Worm (Caenorhabditis elegans) whole organism, L4/young adult: ENCODE data around the gene F28H7.7.

Source experiments
- W03F9.2 ChIP-seq: fragments of 150-350 bp; optimal IDR thresholded peaks from 2 replicates; lab custom pipeline; 2014; ENCODE audit warnings: missing biosample characterization, missing genetic modification characterization
- dao-5 ChIP-seq: sonication (generic microtip); optimal IDR thresholded peaks from 2 replicates; lab custom pipeline; 2016; ENCODE audit warnings: missing genotype, missing genetic modification characterization, moderate library complexity, missing compliant biosample characterization
- him-1 ChIP-seq: sonication (generic microtip); optimal IDR thresholded peaks from 2 replicates; lab custom pipeline; 2016; ENCODE audit warnings: missing genotype, missing genetic modification reagents, missing genetic modification characterization, missing compliant biosample characterization

F28H7.7 gene

DNA sequence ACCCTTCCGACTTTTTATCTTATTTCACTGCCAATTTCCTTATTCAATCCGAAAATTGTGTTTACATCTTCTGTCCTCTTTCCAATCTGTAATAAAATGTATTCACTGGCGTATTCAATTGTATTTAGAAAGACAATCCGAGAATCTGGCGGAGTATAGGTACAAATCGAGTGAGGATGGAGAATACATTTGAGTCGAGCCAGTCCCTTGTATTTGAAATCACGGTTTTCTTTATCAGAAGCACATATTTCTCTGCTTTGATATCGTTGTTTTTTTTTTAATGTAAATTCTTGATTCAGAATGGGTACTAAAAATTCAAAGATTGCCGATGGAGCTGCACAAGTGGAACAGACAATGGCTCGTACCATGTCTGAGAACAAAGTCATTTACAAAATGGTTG is 10.1 kb upstream of the F28H7.7 start, which contains the start of gene ocr-1:
TSS of gene ocr-1 (plus strand) at position 301 of the 400 bp plus-strand sequence.
- TF ChIP-seq W03F9.2 (tag; lab: Kevin White, UChicago): no peak
- TF ChIP-seq dao-5 (tag; lab: Kevin White, UChicago): no peak
- no peak for TF ChIP-seq him-1 (tag; lab: Kevin White, UChicago)

DNA sequence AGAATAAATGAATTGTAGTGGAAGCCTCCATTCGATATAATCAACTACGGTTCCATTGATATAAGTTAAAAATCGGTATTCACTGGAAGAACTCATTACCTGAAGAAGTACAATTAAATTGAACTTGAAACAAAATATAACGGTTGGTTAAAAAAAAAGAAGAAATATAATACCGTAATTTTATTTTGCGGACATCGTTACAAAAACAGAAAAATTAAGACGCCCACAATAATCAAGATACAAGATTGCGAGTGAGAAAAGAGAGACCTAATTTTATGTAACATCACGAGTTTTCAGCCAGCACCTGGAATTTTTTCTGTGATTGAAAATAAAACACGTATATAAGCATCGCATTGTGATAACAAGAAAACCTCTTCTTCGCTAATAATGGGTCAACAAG is 8.7 kb upstream of the F28H7.7 start, which contains the start of gene sre-6:
TSS of gene sre-6 (minus strand) at position 101 of the 400 bp plus-strand sequence.
- no peak for TF ChIP-seq him-1 (tag; lab: Kevin White, UChicago)

DNA sequence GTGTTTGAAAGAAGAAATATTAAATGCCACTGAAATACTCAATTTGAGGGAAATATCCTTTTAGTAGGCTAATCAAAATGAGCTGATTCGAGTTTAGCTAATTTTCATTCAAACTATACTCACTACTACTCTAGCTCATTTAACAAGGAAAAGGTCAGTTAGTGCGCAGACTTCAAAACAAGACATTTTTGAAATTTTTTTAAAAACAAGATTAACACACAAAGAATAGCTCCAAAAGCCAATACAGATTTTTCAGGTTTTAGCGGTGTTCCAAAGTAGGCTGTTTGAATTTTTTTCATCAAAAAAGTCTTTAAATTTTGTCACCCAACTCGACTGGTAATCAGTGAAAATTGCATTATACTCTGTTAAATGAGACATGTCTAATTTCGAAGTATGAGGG is 6.9 kb upstream of the F28H7.7 start:
- TF ChIP-seq dao-5 (tag; lab: Kevin White, UChicago) (no peak), W03F9.2 (tag; lab: Kevin White, UChicago) (no peak), him-1 (tag; lab: Kevin White, UChicago) (no peak)

DNA sequence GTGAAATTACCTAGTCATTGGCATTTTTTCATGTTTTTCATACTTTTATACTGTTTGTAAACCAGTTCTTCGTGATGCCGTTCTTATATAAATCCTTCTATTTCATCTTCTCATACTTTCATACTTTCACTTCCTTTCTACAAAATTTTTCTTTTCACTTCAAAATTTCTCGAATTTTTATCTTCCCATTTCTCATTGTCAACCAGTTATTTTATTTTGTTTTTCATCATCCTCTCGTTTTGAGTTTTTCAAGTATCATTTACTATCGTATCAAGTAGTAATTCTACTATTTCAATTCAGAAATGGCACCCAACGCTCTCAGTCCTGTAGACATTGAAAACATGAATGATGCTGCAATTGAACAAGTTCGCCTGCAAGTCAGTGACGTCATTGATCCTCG is 4.7 kb upstream of the F28H7.7 start, which contains the start of gene F28H7.8:
TSS of gene F28H7.8 (plus strand) at position 301 of the 400 bp plus-strand sequence.
- TF ChIP-seq dao-5 (tag; lab: Kevin White, UChicago) (no peak), him-1 (tag; lab: Kevin White, UChicago) (no peak), W03F9.2 (tag; lab: Kevin White, UChicago) (no peak)

DNA sequence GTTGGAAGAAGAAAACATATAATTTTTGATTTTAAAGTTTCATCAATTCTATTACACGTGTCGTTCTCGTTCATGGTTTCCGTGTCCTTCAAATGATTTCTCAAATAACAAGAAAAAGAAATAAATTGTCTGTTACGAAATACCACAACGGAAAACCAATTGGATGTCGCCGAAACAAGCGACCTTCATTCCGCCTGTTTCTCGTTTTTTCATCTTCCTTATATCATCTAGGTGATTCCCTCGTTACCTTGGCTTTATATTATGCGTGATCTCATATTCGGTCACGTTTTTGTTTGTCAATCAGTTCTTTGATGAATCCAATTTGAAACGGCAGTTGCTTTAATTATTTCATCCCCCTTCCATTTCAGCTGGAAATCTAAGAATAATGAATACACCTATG is 3.2 kb upstream of the F28H7.7 start:
- TF ChIP-seq him-1 (tag; lab: Kevin White, UChicago) (no peak), dao-5 (tag; lab: Kevin White, UChicago) (no peak), W03F9.2 (tag; lab: Kevin White, UChicago) (no peak)

DNA sequence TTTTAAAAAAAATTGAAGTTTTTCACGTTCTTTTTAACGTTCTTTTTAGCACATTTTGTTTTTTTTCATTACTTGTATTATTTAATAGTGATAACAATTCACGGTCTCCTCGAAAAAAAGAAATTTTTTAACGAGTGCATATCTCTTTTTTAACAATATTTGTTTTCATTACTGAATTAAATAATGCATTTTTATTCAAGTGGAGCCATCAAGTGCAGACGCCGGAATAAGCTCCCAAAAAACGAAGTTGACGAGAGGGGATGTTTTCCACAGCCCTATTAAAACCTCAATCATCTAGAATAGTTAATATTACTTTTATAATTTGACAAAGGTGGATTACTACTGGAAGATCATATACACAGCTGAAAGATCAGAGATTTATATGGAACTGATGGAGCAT is 2.7 kb upstream of the F28H7.7 start, which contains the start of gene irld-6:
TSS of gene irld-6 (minus strand) at position 101 of the 400 bp plus-strand sequence.
- TF ChIP-seq W03F9.2 (tag; lab: Kevin White, UChicago) (no peak), him-1 (tag; lab: Kevin White, UChicago) (no peak), dao-5 (tag; lab: Kevin White, UChicago) (no peak)

DNA sequence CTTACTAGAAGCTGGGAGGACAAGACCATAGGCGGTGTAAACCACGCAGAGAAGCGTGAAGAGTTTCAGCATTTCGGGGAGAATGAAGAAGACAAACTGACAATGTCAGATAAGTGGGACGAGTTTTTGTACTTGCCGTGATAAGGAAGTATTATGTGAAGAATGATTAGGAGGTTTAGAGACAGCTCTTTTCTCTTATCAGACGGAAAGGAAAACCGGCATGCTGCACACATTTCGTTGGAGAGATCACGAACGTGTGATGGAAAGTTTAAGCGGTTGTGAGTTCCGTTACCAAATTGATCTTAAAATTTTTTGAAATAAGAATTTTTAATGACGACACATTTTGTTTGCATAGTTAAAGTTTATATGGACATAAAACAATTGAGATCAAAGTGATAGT is 3.3 kb downstream of the F28H7.7 start, which contains the start of gene F28H7.3:
TSS of gene F28H7.3 (minus strand) at position 159 of the 400 bp plus-strand sequence.
- TF ChIP-seq dao-5 (tag; lab: Kevin White, UChicago) (no peak), him-1 (tag; lab: Kevin White, UChicago) (no peak), W03F9.2 (tag; lab: Kevin White, UChicago) (no peak)

DNA sequence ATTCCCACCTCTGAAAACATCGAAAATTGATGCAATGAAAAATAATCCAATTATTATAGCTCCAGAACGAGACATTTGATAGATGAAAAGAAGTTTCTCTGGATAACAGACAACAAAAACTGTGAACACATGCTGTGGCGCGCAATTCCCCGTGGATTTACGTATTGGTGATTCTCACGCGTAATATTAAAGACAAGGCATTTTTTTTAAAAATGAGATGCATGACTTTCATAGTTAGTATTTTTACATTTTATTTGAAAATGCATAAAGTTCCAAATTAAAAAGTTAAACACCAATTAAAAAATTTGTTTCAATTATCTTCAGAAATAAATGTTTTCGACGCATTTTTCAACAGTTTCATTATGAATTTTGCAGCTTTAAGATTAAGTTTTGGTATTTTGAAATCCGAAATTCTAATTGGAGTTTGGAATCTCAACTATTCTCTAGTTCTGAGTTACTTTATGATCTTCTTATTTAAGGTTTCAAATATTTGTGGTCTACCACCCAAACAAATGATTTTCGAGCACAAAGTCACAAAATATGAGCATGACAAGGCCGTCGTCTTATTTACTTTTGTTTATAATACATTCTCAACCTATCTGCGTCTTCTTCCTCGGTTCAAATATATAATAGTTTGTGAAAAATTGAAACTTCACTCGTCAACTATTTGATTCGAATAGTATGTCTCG is 6.5 kb downstream of the F28H7.7 start, which contains the start of the genes selt-1.2 and F28H7.2:
TSS of gene selt-1.2 (minus strand) at position 101 of the 689 bp plus-strand sequence.
TSS of gene F28H7.2 (plus strand) at position 639 of the 689 bp plus-strand sequence.
- no peak for TF ChIP-seq W03F9.2 (tag; lab: Kevin White, UChicago)
- no peak for TF ChIP-seq him-1 (tag; lab: Kevin White, UChicago)
- no peak for TF ChIP-seq dao-5 (tag; lab: Kevin White, UChicago)

DNA sequence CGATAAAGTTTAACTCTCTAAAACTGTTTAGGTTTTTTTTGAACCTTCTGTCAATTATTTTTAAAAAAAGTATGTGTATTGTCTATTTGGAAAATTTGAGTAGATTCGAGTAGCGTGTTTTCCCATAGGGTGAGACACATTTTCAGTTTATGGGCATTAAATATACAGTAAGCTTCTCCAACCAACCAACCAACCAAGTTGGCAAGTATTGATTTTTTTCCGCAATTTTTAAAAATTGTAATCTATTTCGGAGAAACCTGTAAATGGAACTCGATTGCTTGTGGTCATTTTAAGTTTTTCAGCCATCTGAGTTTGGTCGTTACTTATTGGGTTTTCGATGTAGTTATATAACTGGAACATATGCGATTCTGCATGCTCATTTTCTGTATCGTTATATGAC is 8.9 kb downstream of the F28H7.7 start, which contains the start of gene srj-21:
TSS of gene srj-21 (plus strand) at position 301 of the 400 bp plus-strand sequence.
- TF ChIP-seq dao-5 (tag; lab: Kevin White, UChicago) (no peak), W03F9.2 (tag; lab: Kevin White, UChicago) (no peak), him-1 (tag; lab: Kevin White, UChicago) (no peak)

DNA sequence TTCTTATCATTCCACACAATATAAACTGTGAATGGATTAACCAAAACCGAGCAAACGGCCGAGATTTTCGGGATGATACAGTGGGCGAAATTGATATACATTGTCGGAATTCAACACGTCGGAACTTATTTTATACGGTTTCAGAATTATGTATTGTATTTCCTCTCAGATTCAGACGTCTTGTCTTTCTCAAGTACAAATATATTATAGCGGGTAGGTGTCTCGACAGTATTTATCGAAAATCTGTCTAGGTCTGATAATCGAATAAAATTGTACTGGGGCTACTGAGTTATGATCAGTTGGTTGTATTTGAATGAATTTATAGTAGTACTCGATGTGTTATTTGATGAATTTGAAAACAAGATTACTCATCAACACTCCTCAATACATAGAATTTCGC is 10.3 kb downstream of the F28H7.7 start, which contains the start of gene srj-22:
TSS of gene srj-22 (minus strand) at position 101 of the 400 bp plus-strand sequence.
- TF ChIP-seq W03F9.2 (tag; lab: Kevin White, UChicago) (no peak), him-1 (tag; lab: Kevin White, UChicago) (no peak), dao-5 (tag; lab: Kevin White, UChicago) (no peak)

DNA sequence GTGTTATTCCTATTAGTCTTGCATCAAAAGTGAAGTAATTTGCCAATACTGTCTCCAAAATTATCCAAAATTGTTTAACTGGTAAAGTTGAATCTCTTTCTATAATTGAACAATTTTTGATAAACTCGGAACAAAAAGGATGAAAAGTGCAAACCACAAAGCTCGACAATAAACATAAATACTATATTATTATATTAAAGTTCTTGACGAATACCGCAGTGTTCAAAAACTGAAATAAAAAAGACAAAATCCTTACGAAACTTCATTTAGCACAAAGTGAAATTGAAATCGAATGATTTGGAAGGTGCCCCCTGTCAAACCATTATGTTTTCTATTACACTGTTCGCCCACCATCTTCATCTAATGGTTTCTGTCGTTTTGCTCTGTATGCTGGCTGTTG is 12.6 kb downstream of the F28H7.7 start, which contains the start of gene ZC302.3:
TSS of gene ZC302.3 (minus strand) at position 101 of the 400 bp plus-strand sequence.
- no peak for TF ChIP-seq dao-5 (tag; lab: Kevin White, UChicago)
- no peak for TF ChIP-seq him-1 (tag; lab: Kevin White, UChicago)
- TF ChIP-seq W03F9.2 (tag; lab: Kevin White, UChicago): no peak

DNA sequence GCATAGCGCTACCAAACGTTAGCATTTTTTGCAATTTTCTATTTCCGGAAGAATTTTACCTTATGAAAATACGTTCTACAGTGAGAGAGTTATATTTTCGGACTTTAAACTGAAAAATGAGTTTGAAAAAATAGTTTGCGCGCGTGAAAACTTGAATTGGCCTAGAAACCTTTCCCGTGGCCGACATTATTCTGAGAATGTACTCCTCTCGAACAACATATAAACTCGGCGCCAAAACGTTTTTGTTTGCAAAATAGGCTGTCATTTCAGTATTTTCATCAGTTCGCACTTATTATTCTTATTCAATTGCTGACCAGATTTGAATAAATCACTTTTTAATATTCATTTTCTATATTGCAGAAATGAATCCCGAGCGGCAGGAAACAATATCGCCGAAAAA is 17.2 kb downstream of the F28H7.7 start, which contains the start of the genes mre-11 and wdr-5.3:
TSS of gene mre-11 (minus strand) at position 113 of the 400 bp plus-strand sequence.
TSS of gene wdr-5.3 (plus strand) at position 361 of the 400 bp plus-strand sequence.
- TF ChIP-seq dao-5 (tag; lab: Kevin White, UChicago) (no peak), W03F9.2 (tag; lab: Kevin White, UChicago) (peak; percentile 86), him-1 (tag; lab: Kevin White, UChicago) (peak; percentile 22)

DNA sequence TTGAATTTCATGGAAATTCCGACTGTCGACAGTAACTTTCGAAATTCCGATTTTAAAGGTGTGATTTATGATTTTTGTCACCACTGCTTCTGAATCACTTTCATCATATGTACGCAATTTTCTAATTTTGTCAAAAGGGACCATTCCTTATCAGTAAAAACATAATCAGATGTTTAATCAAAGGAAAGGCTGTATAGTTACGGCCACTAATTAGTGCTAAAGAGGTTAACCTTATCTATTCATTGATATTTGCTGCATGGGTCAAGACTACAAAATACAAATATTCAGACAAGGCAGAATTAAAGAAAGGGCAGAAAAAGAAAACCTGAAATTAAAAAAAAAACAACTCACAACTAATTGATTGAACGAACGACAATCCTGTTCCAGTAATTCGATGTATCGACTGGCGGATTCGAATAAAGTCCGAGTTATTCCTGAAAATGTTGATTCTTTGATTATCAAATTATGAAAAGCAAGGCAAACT is 21.9 kb downstream of the F28H7.7 start, which contains the start of gene T28B11.1:
TSS of gene T28B11.1 (minus strand) at position 434 of the 484 bp plus-strand sequence.
- TF ChIP-seq W03F9.2 (tag; lab: Kevin White, UChicago) (no peak), him-1 (tag; lab: Kevin White, UChicago) (no peak), dao-5 (tag; lab: Kevin White, UChicago) (no peak)
